Worm (Caenorhabditis elegans): ENCODE measurements around the gene unc-22.

Gene unc-22

DNA sequence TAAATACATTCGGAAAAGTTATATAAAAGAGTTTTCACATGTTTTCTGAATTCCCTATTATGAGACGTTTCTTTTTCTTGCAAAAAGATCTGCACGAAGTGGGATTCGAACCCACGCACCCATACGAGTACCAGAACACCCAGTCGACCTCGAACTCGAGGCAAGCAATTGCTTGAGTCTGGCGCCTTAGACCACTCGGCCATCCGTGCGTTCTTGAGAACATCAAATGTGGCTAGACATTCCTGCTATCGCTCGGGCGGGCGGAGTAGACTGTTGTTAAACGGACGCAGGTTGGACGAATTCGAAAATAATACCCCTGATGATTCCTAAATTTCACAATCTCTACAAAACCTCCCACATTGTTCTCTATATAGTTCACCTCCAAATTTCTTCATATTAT is 82.4 kb downstream of the unc-22 start (continued):
- TF ChIP-seq egl-27 (tag; optimal IDR thresholded peaks at IDR 0.05) (no peak), nhr-102 (tag; optimal IDR thresholded peaks at IDR 0.05) (peak; percentile 21), hlh-30 (tag; optimal IDR thresholded peaks at IDR 0.05; ENCODE audit: insufficient read depth) (peak; percentile 60), nhr-11 (tag; optimal IDR thresholded peaks at IDR 0.05) (no peak), T20F7.1 (GFP tag; optimal IDR thresholded peaks at IDR 0.05) (no peak), Y5F2A.4 (GFP tag; optimal IDR thresholded peaks at IDR 0.05) (no peak), unc-130 (GFP tag; optimal IDR thresholded peaks at IDR 0.05) (no peak), R02D3.7 (tag; optimal IDR thresholded peaks at IDR 0.05) (no peak), hlh-11 (tag; optimal IDR thresholded peaks at IDR 0.05) (peak; percentile 57), sdz-12 (GFP tag; optimal IDR thresholded peaks at IDR 0.05) (no peak), D1046.2 (GFP tag; IDR thresholded peaks at IDR 0.05) (0 out of 2 replicates have a peak, but pooled peaks have one; percentile 26), gei-8 (GFP tag; optimal IDR thresholded peaks at IDR 0.05) (no peak), F26F4.8 (GFP tag; conservative IDR thresholded peaks at IDR 0.05) (peak; percentile 59; the same call in 1 of the 2 replicates), ama-1 (optimal IDR thresholded peaks at IDR 0.05) (no peak), vab-7 (GFP tag; IDR thresholded peaks at IDR 0.05) (peak; percentile 64; the same call in 1 of the 2 replicates), F49E8.2 (tag; optimal IDR thresholded peaks at IDR 0.05; ENCODE audit: borderline replicate concordance) (peak; percentile 34), aha-1 (tag) (peak; percentile 96), arid-1 (GFP tag; conservative IDR thresholded peaks at IDR 0.05) (peak; percentile 71), spr-3 (GFP tag; optimal IDR thresholded peaks at IDR 0.05) (no peak), ceh-28 (tag; optimal IDR thresholded peaks at IDR 0.05) (no peak), mep-1 (tag; optimal IDR thresholded peaks at IDR 0.05) (no peak), hmg-1.1 (GFP tag; IDR thresholded peaks at IDR 0.05) (peak; percentile 68), zip-11 (GFP tag; IDR thresholded peaks at IDR 0.05) (no peak), mes-2 (tag; optimal IDR thresholded peaks at IDR 0.05; ENCODE audit: poor library complexity, severe bottlenecking) (no peak), spr-1 (tag; optimal IDR thresholded peaks at IDR 0.05) (peak; percentile 39), tra-1 (GFP tag; IDR thresholded peaks at IDR 0.05) (0 out of 2 replicates have a peak, but pooled peaks have one; percentile 33), madf-5 (GFP tag; IDR thresholded peaks at IDR 0.05) (no peak), Y75B8A.6 (GFP tag; IDR thresholded peaks at IDR 0.05) (no peak), daf-19 (GFP tag; conservative IDR thresholded peaks at IDR 0.05) (no peak), zip-2 (tag; optimal IDR thresholded peaks at IDR 0.05) (no peak), skn-1 (tag; optimal IDR thresholded peaks at IDR 0.05) (no peak), lin-1 (GFP tag; IDR thresholded peaks at IDR 0.05) (0 out of 2 replicates have a peak, but pooled peaks have one; percentile 53), rbr-2 (tag; optimal IDR thresholded peaks at IDR 0.05) (peak; percentile 45), daf-12 (tag; optimal IDR thresholded peaks at IDR 0.05) (no peak), dmd-9 (GFP tag; IDR thresholded peaks at IDR 0.05) (no peak), nhr-25 (tag; optimal IDR thresholded peaks at IDR 0.05; ENCODE audit: borderline replicate concordance, insufficient read depth) (no peak), lir-3 (tag; optimal IDR thresholded peaks at IDR 0.05) (no peak), mxl-3 (GFP tag; optimal IDR thresholded peaks at IDR 0.05) (peak; percentile 53), Y48G9A.11 (GFP tag; IDR thresholded peaks at IDR 0.05) (peak; percentile 61; the same call in 1 of the 2 replicates), F44E2.7 (GFP tag; IDR thresholded peaks at IDR 0.05) (no peak), pha-4 (GFP tag; IDR thresholded peaks at IDR 0.05) (no peak), pha-4 (tag; optimal IDR thresholded peaks at IDR 0.05) (no peak), F37D6.2 (tag; optimal IDR thresholded peaks at IDR 0.05) (no peak), ZK337.2 (GFP tag; IDR thresholded peaks at IDR 0.05) (peak; percentile 47; the same call in 1 of the 2 replicates), lsy-2 (tag; optimal IDR thresholded peaks at IDR 0.05) (peak in 1 of 2 experiments; percentile 48), mdl-1 (tag; optimal IDR thresholded peaks at IDR 0.05) (peak in 1 of 2 experiments; percentile 39), zag-1 (tag; optimal IDR thresholded peaks at IDR 0.05) (no peak), T26A8.4 (GFP tag; IDR thresholded peaks at IDR 0.05) (peak; percentile 56), dmd-6 (GFP tag; IDR thresholded peaks at IDR 0.05) (peak; percentile 74), nhr-76 (tag; optimal IDR thresholded peaks at IDR 0.05) (no peak), fkh-10 (GFP tag; optimal IDR thresholded peaks at IDR 0.05) (no peak)
